Worm (Caenorhabditis elegans) whole organism, L3 larva: ENCODE measurements around the gene fipr-9.

Source experiments
- R02D3.7 ChIP-seq: fragments of 150-350 bp; optimal IDR thresholded peaks from 2 replicates; lab custom pipeline; 2014; ENCODE audit warnings: missing biosample characterization, missing genetic modification characterization
- elt-2 ChIP-seq: sonication (generic microtip); optimal IDR thresholded peaks from 2 replicates; lab custom pipeline; 2016; ENCODE audit warnings: missing genetic modification reagents, mild to moderate bottlenecking, missing genetic modification characterization, missing compliant biosample characterization
- fkh-10 ChIP-seq: sonication (generic microtip); optimal IDR thresholded peaks from 2 replicates; lab custom pipeline; 2017; ENCODE audit warnings: missing biosample characterization, missing genetic modification reagents, missing genetic modification characterization
- fkh-2 ChIP-seq: fragments of 150-350 bp; optimal IDR thresholded peaks from 2 replicates; lab custom pipeline; 2014; ENCODE audit warnings: missing biosample characterization, missing genetic modification reagents, missing genetic modification characterization
- fos-1 ChIP-seq: fragments of 150-350 bp; optimal IDR thresholded peaks from 2 replicates; lab custom pipeline; 2014; ENCODE audit warnings: missing biosample characterization, missing genetic modification characterization
- lin-39 ChIP-seq: fragments of 150-350 bp; optimal IDR thresholded peaks from 2 replicates; lab custom pipeline; 2018; ENCODE audit warnings: missing biosample characterization, missing genetic modification reagents, missing genetic modification characterization
- nhr-12 ChIP-seq: fragments of 150-350 bp; optimal IDR thresholded peaks from 2 replicates; lab custom pipeline; 2014; ENCODE audit warnings: missing biosample characterization, missing genetic modification characterization
- nhr-25 ChIP-seq: sonication (generic microtip); optimal IDR thresholded peaks from 2 replicates; lab custom pipeline; 2017; ENCODE audit warnings: missing biosample characterization, missing genetic modification characterization
- pqm-1 ChIP-seq: fragments of 150-350 bp; optimal IDR thresholded peaks from 2 replicates; lab custom pipeline; 2017; ENCODE audit warnings: missing biosample characterization, missing genetic modification characterization, inconsistent platforms
- snpc-4 ChIP-seq: fragments of 150-350 bp; optimal IDR thresholded peaks from 2 replicates; lab custom pipeline; 2014; ENCODE audit warnings: missing biosample characterization, missing genetic modification characterization
- tbx-2 ChIP-seq: sonication (generic microtip); optimal IDR thresholded peaks from 2 replicates; lab custom pipeline; 2016; ENCODE audit warnings: mild to moderate bottlenecking, missing genetic modification characterization, missing compliant biosample characterization
- unc-62 ChIP-seq: fragments of 150-350 bp; sonication (generic microtip); optimal IDR thresholded peaks from 4 replicates; lab custom pipeline; 2014; ENCODE audit warnings: missing biosample characterization, missing genetic modification reagents, missing genetic modification characterization

- TF ChIP-seq elt-2 (tag; lab: Kevin White, UChicago) (peak; percentile 4), R02D3.7 (tag; lab: Kevin White, UChicago) (no peak), fkh-10 (GFP tag; lab: Kevin White, UChicago) (no peak), pqm-1 (no peak), nhr-25 (tag; lab: Kevin White, UChicago) (no peak), unc-62 (GFP tag; lab: Kevin White, UChicago) (no peak), tbx-2 (no peak), fkh-2 (tag; lab: Kevin White, UChicago) (no peak), lin-39 (tag; lab: Kevin White, UChicago) (no peak), nhr-12 (tag; lab: Kevin White, UChicago) (no peak), fos-1 (no peak), snpc-4 (tag; lab: Kevin White, UChicago) (no peak)
Measured at ce11 chrV:10202340-10202739, 19.1 kb upstream of the fipr-9 start.
